Worm (Caenorhabditis elegans) whole organism, young adult: ENCODE data around the gene F49C12.1.

Experiments
- B0261.1 ChIP-seq: sonication (generic microtip); optimal IDR thresholded peaks from 2 replicates; lab custom pipeline; 2016; ENCODE audit warnings: mild to moderate bottlenecking, missing genetic modification characterization, moderate library complexity, missing compliant biosample characterization
- B0336.3 ChIP-seq: fragments of 200-800 bp; sonication (Bioruptor generic); IDR thresholded peaks from 2 replicates; pipeline ENCODE4 v1.3.6; 2022; ENCODE audit warnings: missing genetic modification characterization, missing compliant biosample characterization
- C06A6.2 ChIP-seq: fragments of 200-800 bp; sonication (Bioruptor generic); conservative IDR thresholded peaks from 2 replicates; pipeline ENCODE4 v1.3.6; 2022; ENCODE audit warnings: missing genetic modification characterization, missing compliant biosample characterization
- F10E7.11 ChIP-seq: sonication (generic microtip); optimal IDR thresholded peaks from 2 replicates; lab custom pipeline; 2017; ENCODE audit warnings: mild to moderate bottlenecking, missing genetic modification characterization, moderate library complexity, missing compliant biosample characterization
- F22D6.2 ChIP-seq: sonication (generic microtip); optimal IDR thresholded peaks from 2 replicates; lab custom pipeline; 2016; ENCODE audit warnings: mild to moderate bottlenecking, missing genetic modification characterization, missing compliant biosample characterization
- F37B4.10 ChIP-seq: fragments of 200-800 bp; sonication (Bioruptor generic); IDR thresholded peaks from 2 replicates; pipeline ENCODE4 v1.3.6; 2022; ENCODE audit warnings: missing genetic modification characterization, missing compliant biosample characterization
- F52B5.7 ChIP-seq: sonication (generic microtip); optimal IDR thresholded peaks from 2 replicates; lab custom pipeline; 2016; ENCODE audit warnings: mild to moderate bottlenecking, missing genetic modification characterization, missing compliant biosample characterization
- F57A8.1 ChIP-seq: fragments of 200-800 bp; sonication (Bioruptor generic); optimal IDR thresholded peaks from 2 replicates; lab custom pipeline; 2018; ENCODE audit warnings: mild to moderate bottlenecking, missing genetic modification characterization, moderate library complexity, missing compliant biosample characterization
- Y53G8AR.9 ChIP-seq: fragments of 200-800 bp; sonication (Bioruptor generic); conservative IDR thresholded peaks from 2 replicates; pipeline ENCODE4 v1.3.6; 2022; ENCODE audit warnings: missing genetic modification reagents, missing genetic modification characterization, missing compliant biosample characterization
- Y79H2A.3 ChIP-seq: fragments of 200-800 bp; sonication (Bioruptor generic); conservative IDR thresholded peaks from 2 replicates; pipeline ENCODE4 v1.3.6; 2022; ENCODE audit warnings: missing genetic modification reagents, missing genetic modification characterization, missing compliant biosample characterization
- attf-3 ChIP-seq: fragments of 200-800 bp; sonication (Bioruptor generic); conservative IDR thresholded peaks from 2 replicates; pipeline ENCODE4 v1.3.6; 2022; ENCODE audit warnings: missing genetic modification reagents, missing genetic modification characterization, missing compliant biosample characterization
- bed-2 ChIP-seq: fragments of 200-800 bp; sonication (Bioruptor generic); IDR thresholded peaks from 2 replicates; pipeline ENCODE4 v1.3.6; 2022; ENCODE audit warnings: missing genetic modification reagents, missing genetic modification characterization, missing compliant biosample characterization
- ceh-100 ChIP-seq: fragments of 200-800 bp; sonication (Bioruptor generic); IDR thresholded peaks from 2 replicates; pipeline ENCODE4 v1.3.6; 2022; ENCODE audit warnings: missing genetic modification reagents, missing genetic modification characterization, missing compliant biosample characterization
- ceh-79 ChIP-seq: sonication (generic microtip); optimal IDR thresholded peaks from 2 replicates; lab custom pipeline; 2017; ENCODE audit warnings: mild to moderate bottlenecking, missing genetic modification characterization, missing compliant biosample characterization
- ceh-91 ChIP-seq: fragments of 200-800 bp; sonication (Bioruptor generic); IDR thresholded peaks from 2 replicates; pipeline ENCODE4 v1.3.6; 2022; ENCODE audit warnings: missing genetic modification reagents, missing genetic modification characterization, missing compliant biosample characterization
- dpl-1 ChIP-seq: fragments of 150-350 bp; optimal IDR thresholded peaks from 2 replicates; lab custom pipeline; 2014; ENCODE audit warnings: missing biosample characterization, missing genetic modification reagents, missing genetic modification characterization
- egl-18 ChIP-seq: fragments of 200-800 bp; sonication (Bioruptor generic); IDR thresholded peaks from 2 replicates; pipeline ENCODE4 v1.3.6; 2022; ENCODE audit warnings: missing genetic modification reagents, missing genetic modification characterization, missing compliant biosample characterization
- egrh-3 ChIP-seq: fragments of 200-800 bp; sonication (Bioruptor generic); IDR thresholded peaks from 2 replicates; pipeline ENCODE4 v1.3.6; 2022; ENCODE audit warnings: missing genetic modification reagents, missing genetic modification characterization, missing compliant biosample characterization
- ekl-4 ChIP-seq: fragments of 200-800 bp; sonication (Bioruptor generic); IDR thresholded peaks from 2 replicates; pipeline ENCODE4 v1.3.6; 2022; ENCODE audit warnings: missing genetic modification reagents, missing genetic modification characterization, missing compliant biosample characterization
- ets-4 ChIP-seq: fragments of 200-800 bp; sonication (Bioruptor generic); optimal IDR thresholded peaks from 2 replicates; lab custom pipeline; 2018; ENCODE audit warnings: mild to moderate bottlenecking, missing genetic modification characterization, missing compliant biosample characterization
- hlh-12 ChIP-seq: sonication (generic microtip); optimal IDR thresholded peaks from 2 replicates; lab custom pipeline; 2016; ENCODE audit warnings: missing genetic modification characterization, missing compliant biosample characterization
- hmg-1.2 ChIP-seq: fragments of 200-800 bp; sonication (Bioruptor generic); IDR thresholded peaks from 2 replicates; pipeline ENCODE4 v1.3.6; 2022; ENCODE audit warnings: missing genetic modification reagents, missing genetic modification characterization, missing compliant biosample characterization
- hmg-20 ChIP-seq: fragments of 200-800 bp; sonication (Bioruptor generic); IDR thresholded peaks from 2 replicates; pipeline ENCODE4 v1.3.6; 2022; ENCODE audit warnings: missing genetic modification reagents, missing genetic modification characterization, missing compliant biosample characterization
- hsf-1 ChIP-seq: fragments of 200-800 bp; sonication (Bioruptor generic); IDR thresholded peaks from 2 replicates; pipeline ENCODE4 v1.3.6; 2022; ENCODE audit warnings: missing genetic modification reagents, missing genetic modification characterization, missing compliant biosample characterization
- let-526 ChIP-seq: fragments of 200-800 bp; sonication (Bioruptor generic); IDR thresholded peaks from 2 replicates; pipeline ENCODE4 v1.3.6; 2022; ENCODE audit warnings: missing genetic modification reagents, missing genetic modification characterization, missing compliant biosample characterization
- lsl-1 ChIP-seq: fragments of 200-800 bp; sonication (Bioruptor generic); optimal IDR thresholded peaks from 2 replicates; lab custom pipeline; 2018; ENCODE audit warnings: mild to moderate bottlenecking, missing genetic modification characterization, moderate library complexity, missing compliant biosample characterization
- madf-10 ChIP-seq: sonication (generic microtip); optimal IDR thresholded peaks from 2 replicates; lab custom pipeline; 2016; ENCODE audit warnings: mild to moderate bottlenecking, missing genetic modification characterization, missing compliant biosample characterization
- mel-28 ChIP-seq: sonication (generic microtip); optimal IDR thresholded peaks from 2 replicates; lab custom pipeline; 2016; ENCODE audit warnings: borderline replicate concordance, mild to moderate bottlenecking, missing genetic modification characterization, missing compliant biosample characterization
- pha-4 ChIP-seq: fragments of 150-350 bp; sonication (generic microtip); optimal IDR thresholded peaks from 2 replicates; lab custom pipeline; 2014; ENCODE audit warnings: missing biosample characterization, missing genetic modification reagents, missing genetic modification characterization
- rec-8 ChIP-seq, 2 experiments: sonication (generic microtip); optimal IDR thresholded peaks; 2 replicates each; lab custom pipeline; 2016; ENCODE audit warnings: mild to moderate bottlenecking in 2 of 2, missing genetic modification characterization in 2 of 2, missing genetic modification reagents in 2 of 2, missing genotype in 2 of 2, missing biosample characterization in 1 of 2, missing compliant biosample characterization in 1 of 2, moderate library complexity in 1 of 2
- snpc-1.1 ChIP-seq: sonication (generic microtip); optimal IDR thresholded peaks from 2 replicates; lab custom pipeline; 2017; ENCODE audit warnings: missing genetic modification characterization, mild to moderate bottlenecking, missing compliant biosample characterization, antibody characterized with exemption, moderate library complexity, missing genotype, missing genetic modification reagents; ENCODE audit not compliant: insufficient read depth
- sptf-2 ChIP-seq: fragments of 200-800 bp; sonication (Bioruptor generic); optimal IDR thresholded peaks from 2 replicates; lab custom pipeline; 2018; ENCODE audit warnings: mild to moderate bottlenecking, missing genetic modification characterization, missing compliant biosample characterization
- unc-130 ChIP-seq: sonication (generic microtip); optimal IDR thresholded peaks from 2 replicates; lab custom pipeline; 2016; ENCODE audit warnings: missing genetic modification reagents, missing genetic modification characterization, missing compliant biosample characterization
- ztf-25 ChIP-seq: fragments of 200-800 bp; sonication (Bioruptor generic); IDR thresholded peaks from 2 replicates; pipeline ENCODE4 v1.3.6; 2022; ENCODE audit warnings: missing genetic modification reagents, missing genetic modification characterization, missing compliant biosample characterization
- ztf-3 ChIP-seq: fragments of 200-800 bp; sonication (Bioruptor generic); optimal IDR thresholded peaks from 2 replicates; lab custom pipeline; 2018; ENCODE audit warnings: mild to moderate bottlenecking, missing genetic modification characterization, missing compliant biosample characterization

F49C12.1 gene

ce11 chrIV:9262295-9262694, 33.9 kb downstream of the F49C12.1 start:
- no peak for TF ChIP-seq C06A6.2
- TF ChIP-seq snpc-1.1 (tag; lab: Kevin White, UChicago) = no peak
- TF ChIP-seq hlh-12 (tag; lab: Kevin White, UChicago) = no peak
- no peak for TF ChIP-seq hmg-20 (GFP tag; lab: Robert Waterston, UW)
- no peak for TF ChIP-seq ceh-79 (tag; lab: Kevin White, UChicago)
- TF ChIP-seq ceh-100 (GFP tag; lab: Robert Waterston, UW) = no peak
- no peak for TF ChIP-seq dpl-1 (GFP tag; lab: Kevin White, UChicago)
- no peak for TF ChIP-seq mel-28 (tag; lab: Kevin White, UChicago)
- TF ChIP-seq F52B5.7 (tag; lab: Kevin White, UChicago) = no peak
- no peak for TF ChIP-seq let-526 (GFP tag; lab: Robert Waterston, UW)
- no peak for TF ChIP-seq lsl-1 (GFP tag; lab: Kevin White, UChicago)
- TF ChIP-seq madf-10 = no peak
- TF ChIP-seq unc-130 (GFP tag; lab: Kevin White, UChicago) = no peak
- TF ChIP-seq sptf-2 (GFP tag; lab: Kevin White, UChicago) = no peak
- no peak for TF ChIP-seq egrh-3 (GFP tag; lab: Robert Waterston, UW)
- TF ChIP-seq F10E7.11 (tag; lab: Kevin White, UChicago) = no peak
- no peak for TF ChIP-seq ets-4 (GFP tag; lab: Kevin White, UChicago)
- TF ChIP-seq, all 124 proteins: peak for 0

ce11 chrIV:9261687-9262086, 34.5 kb downstream of the F49C12.1 start, which contains the start of gene col-120:
TSS of gene col-120 (minus strand) at chrIV:9261787.
- no peak for TF ChIP-seq hsf-1 (GFP tag; lab: Robert Waterston, UW)
- TF ChIP-seq B0336.3 (GFP tag; lab: Robert Waterston, UW) = no peak
- no peak for TF ChIP-seq egl-18 (GFP tag; lab: Robert Waterston, UW)
- TF ChIP-seq attf-3 (GFP tag; lab: Robert Waterston, UW) = no peak
- no peak for TF ChIP-seq hlh-12 (tag; lab: Kevin White, UChicago)
- no peak for TF ChIP-seq rec-8 (tag; optimal IDR thresholded peaks at IDR 0.05; lab: Kevin White, UChicago)
- no peak for TF ChIP-seq ekl-4 (GFP tag; lab: Robert Waterston, UW)
- no peak for TF ChIP-seq ets-4 (GFP tag; lab: Kevin White, UChicago)
- TF ChIP-seq C06A6.2 = no peak
- TF ChIP-seq Y79H2A.3 (GFP tag; lab: Robert Waterston, UW) = no peak
- TF ChIP-seq pha-4 (tag; lab: Kevin White, UChicago) = no peak
- no peak for TF ChIP-seq ztf-3 (GFP tag; lab: Kevin White, UChicago)
- no peak for TF ChIP-seq B0261.1
- no peak for TF ChIP-seq ztf-25 (GFP tag; lab: Robert Waterston, UW)

ce11 chrIV:9260826-9261225, 35.3 kb downstream of the F49C12.1 start:
- TF ChIP-seq Y53G8AR.9 = no peak
- peak; percentile 12 for TF ChIP-seq F57A8.1 (GFP tag; lab: Kevin White, UChicago)
- TF ChIP-seq ceh-100 (GFP tag; lab: Robert Waterston, UW) = no peak
- no peak for TF ChIP-seq bed-2 (GFP tag; lab: Robert Waterston, UW)
- no peak for TF ChIP-seq F52B5.7 (tag; lab: Kevin White, UChicago)
- TF ChIP-seq F22D6.2 (tag; lab: Kevin White, UChicago) = no peak
- 0 out of 2 replicates have a peak, but pooled peaks have one; percentile 3 for TF ChIP-seq F37B4.10 (GFP tag; lab: Robert Waterston, UW)

- TF ChIP-seq hmg-1.2 (peak; percentile 92), attf-3 (GFP tag; lab: Robert Waterston, UW) (peak; percentile 91), ceh-91 (GFP tag; lab: Robert Waterston, UW) (no peak)
These were observed 35.8 kb downstream of the F49C12.1 start for ce11 chrIV:9260334-9260733.
